Worm (Caenorhabditis elegans) whole organism, young adult: ENCODE data around the gene lgc-46.

Experiments used
- C06A6.2 ChIP-seq: fragments of 200-800 bp; sonication (Bioruptor generic); conservative IDR thresholded peaks from 2 replicates; pipeline ENCODE4 v1.3.6; 2022; ENCODE audit warnings: missing genetic modification characterization, missing compliant biosample characterization
- F22D6.2 ChIP-seq: sonication (generic microtip); optimal IDR thresholded peaks from 2 replicates; lab custom pipeline; 2016; ENCODE audit warnings: mild to moderate bottlenecking, missing genetic modification characterization, missing compliant biosample characterization
- K11D2.4 ChIP-seq: fragments of 200-800 bp; sonication (Bioruptor generic); IDR thresholded peaks from 2 replicates; pipeline ENCODE4 v1.3.6; 2022; ENCODE audit warnings: missing genetic modification reagents, missing genetic modification characterization, missing compliant biosample characterization
- Y79H2A.3 ChIP-seq: fragments of 200-800 bp; sonication (Bioruptor generic); conservative IDR thresholded peaks from 2 replicates; pipeline ENCODE4 v1.3.6; 2022; ENCODE audit warnings: missing genetic modification reagents, missing genetic modification characterization, missing compliant biosample characterization
- ZK185.1 ChIP-seq: sonication (generic microtip); optimal IDR thresholded peaks from 2 replicates; lab custom pipeline; 2016; ENCODE audit warnings: mild to moderate bottlenecking, missing genetic modification characterization, missing compliant biosample characterization; ENCODE audit not compliant: poor library complexity, severe bottlenecking
- akir-1 ChIP-seq: fragments of 200-800 bp; sonication (Bioruptor generic); optimal IDR thresholded peaks from 2 replicates; lab custom pipeline; 2018; ENCODE audit warnings: mild to moderate bottlenecking, missing genetic modification characterization, moderate library complexity, missing compliant biosample characterization
- aptf-3 ChIP-seq: fragments of 200-800 bp; sonication (Bioruptor generic); IDR thresholded peaks from 2 replicates; pipeline ENCODE4 v1.3.6; 2022; ENCODE audit warnings: missing genetic modification characterization, missing compliant biosample characterization
- atf-7 ChIP-seq: sonication (generic microtip); optimal IDR thresholded peaks from 2 replicates; lab custom pipeline; 2017; ENCODE audit warnings: mild to moderate bottlenecking, missing genetic modification characterization, missing compliant biosample characterization
- attf-3 ChIP-seq: fragments of 200-800 bp; sonication (Bioruptor generic); conservative IDR thresholded peaks from 2 replicates; pipeline ENCODE4 v1.3.6; 2022; ENCODE audit warnings: missing genetic modification reagents, missing genetic modification characterization, missing compliant biosample characterization
- attf-6 ChIP-seq: fragments of 200-800 bp; sonication (Bioruptor generic); IDR thresholded peaks from 2 replicates; pipeline ENCODE4 v1.3.6; 2022; ENCODE audit warnings: missing genetic modification reagents, missing genetic modification characterization, missing compliant biosample characterization
- ccch-3 ChIP-seq: fragments of 200-800 bp; sonication (Bioruptor generic); optimal IDR thresholded peaks from 2 replicates; lab custom pipeline; 2018; ENCODE audit warnings: mild to moderate bottlenecking, missing genetic modification characterization, missing compliant biosample characterization
- cebp-1 ChIP-seq, 2 experiments: fragments of 200-800 bp in 1 of 2; sonication (Bioruptor generic) in 1 of 2; sonication (generic microtip) in 1 of 2; IDR thresholded peaks in 1 of 2; optimal IDR thresholded peaks in 1 of 2; 2 replicates each; pipeline versions ENCODE4 v1.3.6 to Lab custom; 2017 to 2022; ENCODE audit warnings: missing compliant biosample characterization in 2 of 2, missing genetic modification characterization in 2 of 2, mild to moderate bottlenecking in 1 of 2, missing genetic modification reagents in 1 of 2, moderate library complexity in 1 of 2
- cebp-2 ChIP-seq: fragments of 200-800 bp; sonication (Bioruptor generic); IDR thresholded peaks from 2 replicates; pipeline ENCODE4 v1.3.6; 2022; ENCODE audit warnings: missing genetic modification characterization, missing compliant biosample characterization
- ceh-100 ChIP-seq: fragments of 200-800 bp; sonication (Bioruptor generic); IDR thresholded peaks from 2 replicates; pipeline ENCODE4 v1.3.6; 2022; ENCODE audit warnings: missing genetic modification reagents, missing genetic modification characterization, missing compliant biosample characterization
- ceh-27 ChIP-seq: fragments of 200-800 bp; sonication (Bioruptor generic); optimal IDR thresholded peaks from 2 replicates; lab custom pipeline; 2018; ENCODE audit warnings: mild to moderate bottlenecking, missing genetic modification characterization, moderate library complexity, missing compliant biosample characterization
- ceh-58 ChIP-seq: fragments of 200-800 bp; sonication (Bioruptor generic); IDR thresholded peaks from 2 replicates; pipeline ENCODE4 v1.3.6; 2022; ENCODE audit warnings: missing genetic modification characterization, missing compliant biosample characterization
- dox-1 ChIP-seq: fragments of 200-800 bp; sonication (Bioruptor generic); IDR thresholded peaks from 2 replicates; pipeline ENCODE4 v1.3.6; 2022; ENCODE audit warnings: missing genetic modification reagents, missing genetic modification characterization, missing compliant biosample characterization
- egrh-3 ChIP-seq: fragments of 200-800 bp; sonication (Bioruptor generic); IDR thresholded peaks from 2 replicates; pipeline ENCODE4 v1.3.6; 2022; ENCODE audit warnings: missing genetic modification reagents, missing genetic modification characterization, missing compliant biosample characterization
- hmg-1.2 ChIP-seq: fragments of 200-800 bp; sonication (Bioruptor generic); IDR thresholded peaks from 2 replicates; pipeline ENCODE4 v1.3.6; 2022; ENCODE audit warnings: missing genetic modification reagents, missing genetic modification characterization, missing compliant biosample characterization
- hrde-1 ChIP-seq: sonication (generic microtip); optimal IDR thresholded peaks from 2 replicates; lab custom pipeline; 2016; ENCODE audit warnings: missing genetic modification characterization, mild to moderate bottlenecking, missing compliant biosample characterization, moderate library complexity, missing genotype, missing genetic modification reagents, borderline replicate concordance
- let-607 ChIP-seq, 2 experiments: fragments of 200-800 bp in 1 of 2; sonication (Bioruptor generic) in 1 of 2; sonication (generic microtip) in 1 of 2; optimal IDR thresholded peaks; 2 replicates each; lab custom pipeline; 2016 to 2018; ENCODE audit warnings: mild to moderate bottlenecking in 2 of 2, missing compliant biosample characterization in 2 of 2, missing genetic modification characterization in 2 of 2, moderate library complexity in 2 of 2, missing genotype in 1 of 2
- lin-40 ChIP-seq: sonication (generic microtip); optimal IDR thresholded peaks from 2 replicates; lab custom pipeline; 2016; ENCODE audit warnings: missing genetic modification characterization, mild to moderate bottlenecking, missing compliant biosample characterization, missing genotype, missing genetic modification reagents
- lsy-27 ChIP-seq: sonication (generic microtip); optimal IDR thresholded peaks from 2 replicates; lab custom pipeline; 2017; ENCODE audit warnings: missing genetic modification characterization, mild to moderate bottlenecking, missing compliant biosample characterization, antibody characterized with exemption, missing genotype, borderline replicate concordance; ENCODE audit not compliant: insufficient read depth
- nfya-1 ChIP-seq: sonication (generic microtip); optimal IDR thresholded peaks from 2 replicates; lab custom pipeline; 2017; ENCODE audit warnings: antibody characterized with exemption, missing compliant biosample characterization, missing genetic modification characterization, borderline replicate concordance; ENCODE audit not compliant: insufficient read depth
- nhr-179 ChIP-seq: sonication (generic microtip); optimal IDR thresholded peaks from 2 replicates; lab custom pipeline; 2016; ENCODE audit warnings: mild to moderate bottlenecking, missing genetic modification characterization, missing compliant biosample characterization
- nhr-27 ChIP-seq: fragments of 200-800 bp; sonication (Bioruptor generic); optimal IDR thresholded peaks from 2 replicates; lab custom pipeline; 2018; ENCODE audit warnings: mild to moderate bottlenecking, missing genetic modification characterization, moderate library complexity, missing compliant biosample characterization
- nhr-80 ChIP-seq: sonication (generic microtip); optimal IDR thresholded peaks from 2 replicates; lab custom pipeline; 2016; ENCODE audit warnings: missing genetic modification characterization, missing compliant biosample characterization
- pbrm-1 ChIP-seq: fragments of 200-800 bp; sonication (Bioruptor generic); IDR thresholded peaks from 2 replicates; pipeline ENCODE4 v1.3.6; 2022; ENCODE audit warnings: missing genetic modification reagents, missing genetic modification characterization, missing compliant biosample characterization
- rec-8 ChIP-seq, 2 experiments: sonication (generic microtip); optimal IDR thresholded peaks; 2 replicates each; lab custom pipeline; 2016; ENCODE audit warnings: mild to moderate bottlenecking in 2 of 2, missing genetic modification characterization in 2 of 2, missing genetic modification reagents in 2 of 2, missing genotype in 2 of 2, missing biosample characterization in 1 of 2, missing compliant biosample characterization in 1 of 2, moderate library complexity in 1 of 2
- somi-1 ChIP-seq: fragments of 200-800 bp; sonication (Bioruptor generic); optimal IDR thresholded peaks from 2 replicates; lab custom pipeline; 2018; ENCODE audit warnings: mild to moderate bottlenecking, missing genetic modification characterization, missing compliant biosample characterization
- unc-62 ChIP-seq: fragments of 150-350 bp; optimal IDR thresholded peaks from 2 replicates; lab custom pipeline; 2014; ENCODE audit warnings: missing biosample characterization, missing genetic modification reagents, missing genetic modification characterization
- xnd-1 ChIP-seq: sonication (generic microtip); optimal IDR thresholded peaks from 2 replicates; lab custom pipeline; 2016; ENCODE audit warnings: missing genotype, missing genetic modification reagents, missing genetic modification characterization, missing compliant biosample characterization
- zfh-2 ChIP-seq: fragments of 200-800 bp; sonication (Bioruptor generic); conservative IDR thresholded peaks from 2 replicates; pipeline ENCODE4 v1.3.6; 2022; ENCODE audit warnings: missing genetic modification reagents, missing genetic modification characterization, missing compliant biosample characterization
- zim-3 ChIP-seq: sonication (generic microtip); optimal IDR thresholded peaks from 2 replicates; lab custom pipeline; 2017; ENCODE audit warnings: mild to moderate bottlenecking, missing genetic modification characterization, moderate library complexity, missing compliant biosample characterization

Gene lgc-46

ce11 chrIII:1161946-1162345 is 26.1 kb upstream of the lgc-46 start:
- TF ChIP-seq cebp-2 (GFP tag; lab: Robert Waterston, UW) (no peak), akir-1 (GFP tag; lab: Kevin White, UChicago) (no peak), K11D2.4 (GFP tag; lab: Robert Waterston, UW) (no peak)

- TF ChIP-seq attf-3 (GFP tag; lab: Robert Waterston, UW): no peak
- no peak for TF ChIP-seq aptf-3 (GFP tag; lab: Robert Waterston, UW)
- TF ChIP-seq ceh-58: no peak
- TF ChIP-seq let-607 (tag; optimal IDR thresholded peaks at IDR 0.05; lab: Kevin White, UChicago): no peak
Measured at ce11 chrIII:1151680-1152079, 15.9 kb upstream of the lgc-46 start, which contains the start of gene cdh-12. cdh-12 (plus strand) TSS chrIII:1152044.

ce11 chrIII:1149472-1149871 is 13.6 kb upstream of the lgc-46 start:
- TF ChIP-seq ceh-100 (GFP tag; lab: Robert Waterston, UW): no peak
- no peak for TF ChIP-seq ceh-27 (GFP tag; lab: Kevin White, UChicago)
- TF ChIP-seq unc-62 (GFP tag; lab: Kevin White, UChicago): no peak
- TF ChIP-seq C06A6.2 (GFP tag; lab: Robert Waterston, UW): no peak
- TF ChIP-seq attf-6: no peak
- TF ChIP-seq nfya-1: no peak

- TF ChIP-seq ceh-27 (GFP tag; lab: Kevin White, UChicago) (no peak), pbrm-1 (GFP tag; lab: Robert Waterston, UW) (no peak), Y79H2A.3 (GFP tag; lab: Robert Waterston, UW) (no peak), xnd-1 (tag; lab: Kevin White, UChicago) (no peak), nhr-179 (tag; lab: Kevin White, UChicago) (no peak), ccch-3 (GFP tag; lab: Kevin White, UChicago) (no peak), hrde-1 (tag; lab: Kevin White, UChicago) (no peak), lin-40 (tag; lab: Kevin White, UChicago) (no peak), nhr-27 (tag; lab: Kevin White, UChicago) (no peak), atf-7 (no peak), nhr-80 (tag; lab: Kevin White, UChicago) (no peak), ZK185.1 (tag; lab: Kevin White, UChicago) (no peak), zim-3 (tag; lab: Kevin White, UChicago) (no peak), somi-1 (GFP tag; lab: Kevin White, UChicago) (no peak), F22D6.2 (tag; lab: Kevin White, UChicago) (no peak), cebp-1 (GFP tag; IDR thresholded peaks at IDR 0.05; lab: Robert Waterston, UW) (no peak), cebp-1 (tag; optimal IDR thresholded peaks at IDR 0.05; lab: Kevin White, UChicago) (no peak), dox-1 (no peak), attf-6 (no peak), lsy-27 (tag; lab: Kevin White, UChicago) (no peak)
Measured at ce11 chrIII:1147863-1148262, 12.0 kb upstream of the lgc-46 start.

ce11 chrIII:1144816-1145215 is 9.0 kb upstream of the lgc-46 start:
- TF ChIP-seq nfya-1 (no peak), hmg-1.2 (GFP tag; lab: Robert Waterston, UW) (no peak), egrh-3 (GFP tag; lab: Robert Waterston, UW) (peak; percentile 9; the same call in 1 of the 2 replicates), zfh-2 (GFP tag; lab: Robert Waterston, UW) (peak; percentile 70), rec-8 (tag; optimal IDR thresholded peaks at IDR 0.05; lab: Kevin White, UChicago) (no peak)
